Worm (Caenorhabditis elegans): ENCODE data around the gene spe-6.

The spe-6 gene

ce11 chrIII:11487245-11487644, 18.0 kb upstream of the spe-6 start, which contains the start of gene popl-5:
Gene popl-5, minus strand, starts transcription at chrIII:11487345.
- TF ChIP-seq ztf-23 (GFP tag; IDR thresholded peaks at IDR 0.05): no peak
- no peak for TF ChIP-seq T22C8.4 (GFP tag; IDR thresholded peaks at IDR 0.05)
- TF ChIP-seq med-1 (GFP tag; optimal IDR thresholded peaks at IDR 0.05; ENCODE audit: insufficient read depth): no peak
- TF ChIP-seq flt-1 (GFP tag; IDR thresholded peaks at IDR 0.05): no peak
- TF ChIP-seq ztf-29 (GFP tag; IDR thresholded peaks at IDR 0.05): no peak
- no peak for TF ChIP-seq cog-1 (tag; optimal IDR thresholded peaks at IDR 0.05)
- no peak for TF ChIP-seq klf-2 (GFP tag; conservative IDR thresholded peaks at IDR 0.05)
- TF ChIP-seq tab-1 (GFP tag; IDR thresholded peaks at IDR 0.05): no peak
- no peak for TF ChIP-seq ref-1 (GFP tag; conservative IDR thresholded peaks at IDR 0.05)

DNA sequence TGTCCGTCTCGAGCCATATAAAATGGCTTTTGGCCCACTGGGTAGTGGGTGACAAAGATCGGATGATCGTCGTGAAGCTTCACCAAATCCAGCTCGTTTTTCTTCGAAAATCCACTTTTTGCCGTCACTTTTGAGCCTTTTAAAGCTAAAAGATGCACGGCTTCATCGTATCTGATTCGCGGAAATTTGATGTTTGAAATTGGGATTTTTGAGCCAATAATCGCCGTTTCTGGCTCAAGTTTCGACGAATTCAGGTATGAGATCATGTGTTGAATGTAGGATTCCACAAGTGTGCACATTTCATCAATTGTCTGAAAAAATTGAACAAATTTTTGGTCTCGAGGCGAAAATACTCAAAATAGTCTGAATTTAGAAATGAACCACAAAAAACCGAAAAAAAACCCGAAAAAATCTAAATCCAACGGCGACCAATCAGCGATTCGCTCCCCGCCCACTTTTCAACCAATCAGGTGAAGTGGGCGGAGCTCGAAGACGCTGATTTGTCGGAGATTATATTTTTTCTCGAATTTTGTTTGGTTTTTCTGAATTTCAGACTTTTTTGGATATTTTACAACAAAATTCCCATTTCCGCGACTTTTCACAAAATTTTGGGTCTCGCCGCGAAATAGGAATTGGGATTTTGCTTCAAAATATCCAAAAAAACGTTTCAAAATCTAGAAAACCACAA, 16.5 kb upstream of the spe-6 start:
- no peak for TF ChIP-seq T22C8.4 (GFP tag; IDR thresholded peaks at IDR 0.05)
- no peak for TF ChIP-seq tab-1 (GFP tag; IDR thresholded peaks at IDR 0.05)

DNA sequence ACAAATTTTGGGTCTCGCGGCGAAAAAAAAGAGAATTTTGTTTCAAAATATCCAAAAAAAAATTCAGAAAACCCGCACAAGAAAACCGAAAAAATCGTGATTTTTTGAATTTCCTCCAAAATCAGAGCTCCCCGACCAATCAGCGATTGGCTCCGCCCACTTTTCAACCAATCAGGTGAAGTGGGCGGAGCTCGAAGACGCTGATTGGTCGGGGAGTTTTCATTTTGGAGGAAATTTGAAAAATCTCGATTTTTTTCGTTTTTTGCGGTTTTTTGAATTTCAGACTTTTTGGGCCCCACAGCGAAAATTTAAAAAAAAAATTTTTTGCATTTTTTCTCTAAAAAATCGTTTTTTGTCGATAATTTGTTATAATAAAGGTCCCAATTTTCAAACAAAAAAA, 15.7 kb upstream of the spe-6 start:
- TF ChIP-seq tab-1 (GFP tag; IDR thresholded peaks at IDR 0.05): no peak

- TF ChIP-seq tab-1 (GFP tag; IDR thresholded peaks at IDR 0.05): no peak
- TF ChIP-seq cog-1 (tag; optimal IDR thresholded peaks at IDR 0.05): no peak
Observed at ce11 chrIII:11490221-11490620, 15.1 kb upstream of the spe-6 start.

ce11 chrIII:11492489-11492888, 12.8 kb upstream of the spe-6 start:
- no peak for TF ChIP-seq flt-1 (GFP tag; IDR thresholded peaks at IDR 0.05)
- TF ChIP-seq ztf-23 (GFP tag; IDR thresholded peaks at IDR 0.05): no peak
- no peak for TF ChIP-seq ref-1 (GFP tag; conservative IDR thresholded peaks at IDR 0.05)
- no peak for TF ChIP-seq cog-1 (tag; optimal IDR thresholded peaks at IDR 0.05)
- no peak for TF ChIP-seq ztf-29 (GFP tag; IDR thresholded peaks at IDR 0.05)
- TF ChIP-seq med-1 (GFP tag; optimal IDR thresholded peaks at IDR 0.05; ENCODE audit: insufficient read depth): no peak
- no peak for TF ChIP-seq klf-2 (GFP tag; conservative IDR thresholded peaks at IDR 0.05)
- no peak for TF ChIP-seq T22C8.4 (GFP tag; IDR thresholded peaks at IDR 0.05)
- TF ChIP-seq tab-1 (GFP tag; IDR thresholded peaks at IDR 0.05): no peak

DNA sequence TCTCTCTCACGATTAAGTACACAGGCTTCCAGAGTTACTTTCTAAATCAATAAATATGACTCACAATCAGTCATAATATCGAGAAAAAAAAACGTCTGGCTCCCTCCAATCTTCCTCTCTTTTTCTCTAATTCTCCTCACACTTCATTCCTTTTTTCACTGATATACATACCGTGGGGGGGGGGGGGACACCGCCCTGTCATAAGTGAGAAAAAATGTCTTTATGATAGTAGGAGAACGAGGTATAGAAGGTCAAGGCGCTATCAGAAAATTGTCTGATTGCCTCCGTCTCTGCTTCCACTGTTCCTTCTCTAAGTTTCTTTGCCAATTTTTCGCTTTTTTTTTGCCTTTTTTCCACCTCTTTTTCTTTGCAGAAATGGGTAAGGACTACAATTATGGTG, 8.8 kb upstream of the spe-6 start, which contains the start of gene Y66D12A.24:
Gene Y66D12A.24 (plus strand): TSS at position 370 of the 400 bp plus-strand sequence.
- TF ChIP-seq cog-1 (tag; optimal IDR thresholded peaks at IDR 0.05) (no peak), ztf-29 (GFP tag; IDR thresholded peaks at IDR 0.05) (no peak), T22C8.4 (GFP tag; IDR thresholded peaks at IDR 0.05) (no peak), tab-1 (GFP tag; IDR thresholded peaks at IDR 0.05) (no peak), ztf-23 (GFP tag; IDR thresholded peaks at IDR 0.05) (no peak), flt-1 (GFP tag; IDR thresholded peaks at IDR 0.05) (no peak), ref-1 (GFP tag; conservative IDR thresholded peaks at IDR 0.05) (no peak), klf-2 (GFP tag; conservative IDR thresholded peaks at IDR 0.05) (no peak), med-1 (GFP tag; optimal IDR thresholded peaks at IDR 0.05; ENCODE audit: insufficient read depth) (no peak)

DNA sequence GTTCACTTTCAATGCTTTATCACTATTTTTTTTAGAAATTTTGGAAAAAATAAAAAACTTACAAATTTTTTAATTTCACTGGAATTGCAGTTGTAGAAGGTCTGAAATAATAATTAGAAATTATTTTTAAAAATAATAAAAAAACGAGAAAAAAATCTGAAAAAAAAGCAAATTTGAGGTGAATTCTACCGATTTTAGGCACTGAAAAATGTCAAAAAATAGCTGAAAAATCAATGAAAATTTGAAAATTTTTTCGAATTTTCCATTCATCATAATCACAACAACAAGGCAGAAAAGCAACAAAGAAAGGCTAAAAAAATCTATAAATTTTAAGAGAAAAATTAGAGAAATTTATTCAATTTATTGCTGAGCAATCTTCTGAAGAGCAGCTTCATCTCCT, 4.6 kb upstream of the spe-6 start, which contains the start of gene nars-2:
Gene nars-2 (minus strand): TSS at position 101 of the 400 bp plus-strand sequence.
- TF ChIP-seq ref-1 (GFP tag; conservative IDR thresholded peaks at IDR 0.05): no peak
- TF ChIP-seq flt-1 (GFP tag; IDR thresholded peaks at IDR 0.05): no peak
- no peak for TF ChIP-seq med-1 (GFP tag; optimal IDR thresholded peaks at IDR 0.05; ENCODE audit: insufficient read depth)
- no peak for TF ChIP-seq cog-1 (tag; optimal IDR thresholded peaks at IDR 0.05)
- no peak for TF ChIP-seq T22C8.4 (GFP tag; IDR thresholded peaks at IDR 0.05)
- TF ChIP-seq klf-2 (GFP tag; conservative IDR thresholded peaks at IDR 0.05): no peak

- TF ChIP-seq cog-1 (tag; optimal IDR thresholded peaks at IDR 0.05): no peak
- TF ChIP-seq klf-2 (GFP tag; conservative IDR thresholded peaks at IDR 0.05): no peak
- TF ChIP-seq ref-1 (GFP tag; conservative IDR thresholded peaks at IDR 0.05): no peak
- no peak for TF ChIP-seq tab-1 (GFP tag; IDR thresholded peaks at IDR 0.05)
- no peak for TF ChIP-seq ztf-29 (GFP tag; IDR thresholded peaks at IDR 0.05)
- TF ChIP-seq ztf-23 (GFP tag; IDR thresholded peaks at IDR 0.05): no peak
- no peak for TF ChIP-seq med-1 (GFP tag; optimal IDR thresholded peaks at IDR 0.05; ENCODE audit: insufficient read depth)
- no peak for TF ChIP-seq flt-1 (GFP tag; IDR thresholded peaks at IDR 0.05)
- no peak for TF ChIP-seq T22C8.4 (GFP tag; IDR thresholded peaks at IDR 0.05)
Observed at ce11 chrIII:11502753-11503152, 2.5 kb upstream of the spe-6 start, which contains the start of gene tin-10. Gene tin-10, minus strand, starts transcription at chrIII:11502853.

ce11 chrIII:11505621-11506020, 333 bp downstream of the spe-6 start:
- TF ChIP-seq ztf-29 (GFP tag; IDR thresholded peaks at IDR 0.05) (0 out of 2 replicates have a peak, but pooled peaks have one; percentile 36), cog-1 (tag; optimal IDR thresholded peaks at IDR 0.05) (no peak)

DNA sequence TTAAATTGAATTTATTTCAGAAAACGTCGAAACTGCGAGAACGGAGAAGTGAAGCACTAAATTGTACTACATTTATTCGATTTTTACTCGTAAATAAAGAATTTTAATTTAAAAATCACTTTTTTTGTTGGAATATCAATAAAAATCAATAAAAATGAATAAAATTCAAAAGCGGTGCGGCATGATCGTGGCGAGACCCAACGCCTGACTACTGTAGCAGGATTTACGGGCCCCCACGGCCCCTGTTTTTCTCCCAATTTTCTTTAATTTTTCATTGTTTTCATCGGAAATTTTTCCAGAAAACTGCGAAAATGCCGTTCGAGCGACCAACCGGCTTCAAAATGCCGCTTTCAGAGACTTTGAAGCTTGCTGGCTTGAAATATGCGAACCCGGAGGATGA, 3.5 kb downstream of the spe-6 start, which contains the start of gene Y66D12A.19:
Gene Y66D12A.19 (plus strand): TSS at position 266 of the 400 bp plus-strand sequence.
- TF ChIP-seq flt-1 (GFP tag; IDR thresholded peaks at IDR 0.05) (no peak), klf-2 (GFP tag; conservative IDR thresholded peaks at IDR 0.05) (no peak), T22C8.4 (GFP tag; IDR thresholded peaks at IDR 0.05) (no peak), ztf-23 (GFP tag; IDR thresholded peaks at IDR 0.05) (no peak), ztf-29 (GFP tag; IDR thresholded peaks at IDR 0.05) (no peak), tab-1 (GFP tag; IDR thresholded peaks at IDR 0.05) (no peak), med-1 (GFP tag; optimal IDR thresholded peaks at IDR 0.05; ENCODE audit: insufficient read depth) (no peak), cog-1 (tag; optimal IDR thresholded peaks at IDR 0.05) (no peak), ref-1 (GFP tag; conservative IDR thresholded peaks at IDR 0.05) (no peak)

- TF ChIP-seq flt-1 (GFP tag; IDR thresholded peaks at IDR 0.05) (no peak), cog-1 (tag; optimal IDR thresholded peaks at IDR 0.05) (no peak), T22C8.4 (GFP tag; IDR thresholded peaks at IDR 0.05) (no peak), tab-1 (GFP tag; IDR thresholded peaks at IDR 0.05) (no peak)
Observed at ce11 chrIII:11510120-11510519, 4.8 kb downstream of the spe-6 start.
